Worm (Caenorhabditis elegans) whole organism, young adult: ENCODE measurements around the gene copd-1.

Source experiments
- B0019.2 ChIP-seq: fragments of 200-800 bp; sonication (Bioruptor generic); conservative IDR thresholded peaks from 2 replicates; pipeline ENCODE4 v1.3.6; 2022; ENCODE audit warnings: missing genetic modification reagents, missing genetic modification characterization, missing compliant biosample characterization
- B0035.1 ChIP-seq: sonication (generic microtip); optimal IDR thresholded peaks from 2 replicates; lab custom pipeline; 2016; ENCODE audit warnings: missing genetic modification characterization, mild to moderate bottlenecking, missing compliant biosample characterization, missing genotype, missing genetic modification reagents
- B0261.1 ChIP-seq: sonication (generic microtip); optimal IDR thresholded peaks from 2 replicates; lab custom pipeline; 2016; ENCODE audit warnings: mild to moderate bottlenecking, missing genetic modification characterization, moderate library complexity, missing compliant biosample characterization
- C17E4.6 ChIP-seq: fragments of 200-800 bp; sonication (Bioruptor generic); IDR thresholded peaks from 2 replicates; pipeline ENCODE4 v1.3.6; 2022; ENCODE audit warnings: missing genetic modification reagents, missing genetic modification characterization, missing compliant biosample characterization
- D2030.7 ChIP-seq: fragments of 200-800 bp; sonication (Bioruptor generic); IDR thresholded peaks from 2 replicates; pipeline ENCODE4 v1.3.6; 2022; ENCODE audit warnings: missing genetic modification reagents, missing genetic modification characterization, missing compliant biosample characterization
- F23B12.7 ChIP-seq: sonication (generic microtip); optimal IDR thresholded peaks from 2 replicates; lab custom pipeline; 2017; ENCODE audit warnings: missing genetic modification characterization, mild to moderate bottlenecking, missing compliant biosample characterization, antibody characterized with exemption, moderate library complexity; ENCODE audit not compliant: insufficient read depth
- F33H1.4 ChIP-seq: fragments of 200-800 bp; sonication (Bioruptor generic); IDR thresholded peaks from 2 replicates; pipeline ENCODE4 v1.3.6; 2022; ENCODE audit warnings: missing genetic modification reagents, missing genetic modification characterization, missing compliant biosample characterization
- F39B2.1 ChIP-seq: fragments of 200-800 bp; sonication (Bioruptor generic); IDR thresholded peaks from 2 replicates; pipeline ENCODE4 v1.3.6; 2022; ENCODE audit warnings: missing genetic modification reagents, missing genetic modification characterization, missing compliant biosample characterization
- F52B5.7 ChIP-seq: sonication (generic microtip); optimal IDR thresholded peaks from 2 replicates; lab custom pipeline; 2016; ENCODE audit warnings: mild to moderate bottlenecking, missing genetic modification characterization, missing compliant biosample characterization
- Y53F4B.3 ChIP-seq: fragments of 200-800 bp; sonication (Bioruptor generic); IDR thresholded peaks from 2 replicates; pipeline ENCODE4 v1.3.6; 2022; ENCODE audit warnings: missing genetic modification reagents, missing genetic modification characterization, missing compliant biosample characterization
- aptf-3 ChIP-seq: fragments of 200-800 bp; sonication (Bioruptor generic); IDR thresholded peaks from 2 replicates; pipeline ENCODE4 v1.3.6; 2022; ENCODE audit warnings: missing genetic modification characterization, missing compliant biosample characterization
- atf-7 ChIP-seq: sonication (generic microtip); optimal IDR thresholded peaks from 2 replicates; lab custom pipeline; 2017; ENCODE audit warnings: mild to moderate bottlenecking, missing genetic modification characterization, missing compliant biosample characterization
- athp-1 ChIP-seq: sonication (generic microtip); optimal IDR thresholded peaks from 2 replicates; lab custom pipeline; 2017; ENCODE audit warnings: mild to moderate bottlenecking, missing genetic modification characterization, missing compliant biosample characterization
- attf-5 ChIP-seq: fragments of 200-800 bp; sonication (Bioruptor generic); optimal IDR thresholded peaks from 2 replicates; lab custom pipeline; 2018; ENCODE audit warnings: mild to moderate bottlenecking, missing genetic modification characterization, missing compliant biosample characterization
- bed-2 ChIP-seq: fragments of 200-800 bp; sonication (Bioruptor generic); IDR thresholded peaks from 2 replicates; pipeline ENCODE4 v1.3.6; 2022; ENCODE audit warnings: missing genetic modification reagents, missing genetic modification characterization, missing compliant biosample characterization
- cebp-1 ChIP-seq, 2 experiments: fragments of 200-800 bp in 1 of 2; sonication (Bioruptor generic) in 1 of 2; sonication (generic microtip) in 1 of 2; IDR thresholded peaks in 1 of 2; optimal IDR thresholded peaks in 1 of 2; 2 replicates each; pipeline versions ENCODE4 v1.3.6 to Lab custom; 2017 to 2022; ENCODE audit warnings: missing compliant biosample characterization in 2 of 2, missing genetic modification characterization in 2 of 2, mild to moderate bottlenecking in 1 of 2, missing genetic modification reagents in 1 of 2, moderate library complexity in 1 of 2
- ceh-79 ChIP-seq: sonication (generic microtip); optimal IDR thresholded peaks from 2 replicates; lab custom pipeline; 2017; ENCODE audit warnings: mild to moderate bottlenecking, missing genetic modification characterization, missing compliant biosample characterization
- ceh-91 ChIP-seq: fragments of 200-800 bp; sonication (Bioruptor generic); IDR thresholded peaks from 2 replicates; pipeline ENCODE4 v1.3.6; 2022; ENCODE audit warnings: missing genetic modification reagents, missing genetic modification characterization, missing compliant biosample characterization
- dox-1 ChIP-seq: fragments of 200-800 bp; sonication (Bioruptor generic); IDR thresholded peaks from 2 replicates; pipeline ENCODE4 v1.3.6; 2022; ENCODE audit warnings: missing genetic modification reagents, missing genetic modification characterization, missing compliant biosample characterization
- dpff-1 ChIP-seq: sonication (generic microtip); optimal IDR thresholded peaks from 2 replicates; lab custom pipeline; 2017; ENCODE audit warnings: mild to moderate bottlenecking, missing genetic modification characterization, missing compliant biosample characterization
- egl-18 ChIP-seq: fragments of 200-800 bp; sonication (Bioruptor generic); IDR thresholded peaks from 2 replicates; pipeline ENCODE4 v1.3.6; 2022; ENCODE audit warnings: missing genetic modification reagents, missing genetic modification characterization, missing compliant biosample characterization
- gei-17 ChIP-seq: fragments of 200-800 bp; sonication (Bioruptor generic); optimal IDR thresholded peaks from 2 replicates; lab custom pipeline; 2018; ENCODE audit warnings: mild to moderate bottlenecking, missing genetic modification characterization, missing compliant biosample characterization
- him-1 ChIP-seq: sonication (generic microtip); optimal IDR thresholded peaks from 2 replicates; lab custom pipeline; 2016; ENCODE audit warnings: missing genotype, missing genetic modification reagents, missing genetic modification characterization, missing compliant biosample characterization
- hrde-1 ChIP-seq: sonication (generic microtip); optimal IDR thresholded peaks from 2 replicates; lab custom pipeline; 2016; ENCODE audit warnings: missing genetic modification characterization, mild to moderate bottlenecking, missing compliant biosample characterization, moderate library complexity, missing genotype, missing genetic modification reagents, borderline replicate concordance
- let-526 ChIP-seq: fragments of 200-800 bp; sonication (Bioruptor generic); IDR thresholded peaks from 2 replicates; pipeline ENCODE4 v1.3.6; 2022; ENCODE audit warnings: missing genetic modification reagents, missing genetic modification characterization, missing compliant biosample characterization
- lin-54 ChIP-seq: fragments of 200-800 bp; sonication (Bioruptor generic); optimal IDR thresholded peaks from 2 replicates; lab custom pipeline; 2018; ENCODE audit warnings: mild to moderate bottlenecking, missing genetic modification characterization, missing compliant biosample characterization
- lsy-27 ChIP-seq: sonication (generic microtip); optimal IDR thresholded peaks from 2 replicates; lab custom pipeline; 2017; ENCODE audit warnings: missing genetic modification characterization, mild to moderate bottlenecking, missing compliant biosample characterization, antibody characterized with exemption, missing genotype, borderline replicate concordance; ENCODE audit not compliant: insufficient read depth
- madf-10 ChIP-seq: sonication (generic microtip); optimal IDR thresholded peaks from 2 replicates; lab custom pipeline; 2016; ENCODE audit warnings: mild to moderate bottlenecking, missing genetic modification characterization, missing compliant biosample characterization
- mcd-1 ChIP-seq: fragments of 200-800 bp; sonication (Bioruptor generic); IDR thresholded peaks from 2 replicates; pipeline ENCODE4 v1.3.6; 2022; ENCODE audit warnings: missing genetic modification reagents, missing genetic modification characterization, missing compliant biosample characterization
- mes-4 ChIP-seq: sonication (generic microtip); optimal IDR thresholded peaks from 2 replicates; lab custom pipeline; 2016; ENCODE audit warnings: missing genotype, missing genetic modification characterization, missing compliant biosample characterization
- nhr-27 ChIP-seq: fragments of 200-800 bp; sonication (Bioruptor generic); optimal IDR thresholded peaks from 2 replicates; lab custom pipeline; 2018; ENCODE audit warnings: mild to moderate bottlenecking, missing genetic modification characterization, moderate library complexity, missing compliant biosample characterization
- nhr-80 ChIP-seq: sonication (generic microtip); optimal IDR thresholded peaks from 2 replicates; lab custom pipeline; 2016; ENCODE audit warnings: missing genetic modification characterization, missing compliant biosample characterization
- pbrm-1 ChIP-seq: fragments of 200-800 bp; sonication (Bioruptor generic); IDR thresholded peaks from 2 replicates; pipeline ENCODE4 v1.3.6; 2022; ENCODE audit warnings: missing genetic modification reagents, missing genetic modification characterization, missing compliant biosample characterization
- snpc-1.1 ChIP-seq: sonication (generic microtip); optimal IDR thresholded peaks from 2 replicates; lab custom pipeline; 2017; ENCODE audit warnings: missing genetic modification characterization, mild to moderate bottlenecking, missing compliant biosample characterization, antibody characterized with exemption, moderate library complexity, missing genotype, missing genetic modification reagents; ENCODE audit not compliant: insufficient read depth
- snpc-1.3 ChIP-seq: sonication (generic microtip); optimal IDR thresholded peaks from 2 replicates; lab custom pipeline; 2017; ENCODE audit warnings: missing genetic modification characterization, mild to moderate bottlenecking, missing compliant biosample characterization, antibody characterized with exemption, moderate library complexity, missing genotype, missing genetic modification reagents; ENCODE audit not compliant: insufficient read depth
- snpc-3.4 ChIP-seq: sonication (generic microtip); optimal IDR thresholded peaks from 2 replicates; lab custom pipeline; 2017; ENCODE audit warnings: missing genetic modification characterization, mild to moderate bottlenecking, missing compliant biosample characterization, antibody characterized with exemption, moderate library complexity, missing genotype, missing genetic modification reagents
- xnd-1 ChIP-seq: sonication (generic microtip); optimal IDR thresholded peaks from 2 replicates; lab custom pipeline; 2016; ENCODE audit warnings: missing genotype, missing genetic modification reagents, missing genetic modification characterization, missing compliant biosample characterization
- zim-3 ChIP-seq: sonication (generic microtip); optimal IDR thresholded peaks from 2 replicates; lab custom pipeline; 2017; ENCODE audit warnings: mild to moderate bottlenecking, missing genetic modification characterization, moderate library complexity, missing compliant biosample characterization

Gene copd-1

ce11 chrIII:6603185-6603584 lies 21.6 kb downstream of the copd-1 start:
- TF ChIP-seq ceh-91 (GFP tag; lab: Robert Waterston, UW) (no peak), snpc-3.4 (tag; lab: Kevin White, UChicago) (no peak), atf-7 (tag; lab: Kevin White, UChicago) (no peak), cebp-1 (GFP tag; IDR thresholded peaks at IDR 0.05; lab: Robert Waterston, UW) (no peak), cebp-1 (tag; optimal IDR thresholded peaks at IDR 0.05; lab: Kevin White, UChicago) (peak; percentile 1), bed-2 (no peak)
- TF ChIP-seq, all 124 proteins: peak for 1

ce11 chrIII:6601073-6601472 lies 23.7 kb downstream of the copd-1 start, which contains the start of gene let-765:
Gene let-765 (minus strand): TSS chrIII:6601173.
- TF ChIP-seq atf-7 (tag; lab: Kevin White, UChicago) (no peak), F39B2.1 (GFP tag; lab: Robert Waterston, UW) (no peak), pbrm-1 (0 out of 2 replicates have a peak, but pooled peaks have one; percentile 12), F33H1.4 (no peak), lsy-27 (tag; lab: Kevin White, UChicago) (no peak)

- TF ChIP-seq pbrm-1 (no peak), Y53F4B.3 (GFP tag; lab: Robert Waterston, UW) (no peak), attf-5 (GFP tag; lab: Kevin White, UChicago) (no peak), nhr-27 (tag; lab: Kevin White, UChicago) (no peak), nhr-80 (tag; lab: Kevin White, UChicago) (no peak)
- TF ChIP-seq, all 124 proteins: peak for 0
Observed at ce11 chrIII:6594069-6594468, 30.7 kb downstream of the copd-1 start.

- no peak for TF ChIP-seq C17E4.6 (GFP tag; lab: Robert Waterston, UW)
- TF ChIP-seq atf-7 (tag; lab: Kevin White, UChicago): peak; percentile 25
Observed at ce11 chrIII:6592075-6592474, 32.7 kb downstream of the copd-1 start, which contains the start of gene F20H11.1. Gene F20H11.1 (minus strand): TSS chrIII:6592175.

DNA sequence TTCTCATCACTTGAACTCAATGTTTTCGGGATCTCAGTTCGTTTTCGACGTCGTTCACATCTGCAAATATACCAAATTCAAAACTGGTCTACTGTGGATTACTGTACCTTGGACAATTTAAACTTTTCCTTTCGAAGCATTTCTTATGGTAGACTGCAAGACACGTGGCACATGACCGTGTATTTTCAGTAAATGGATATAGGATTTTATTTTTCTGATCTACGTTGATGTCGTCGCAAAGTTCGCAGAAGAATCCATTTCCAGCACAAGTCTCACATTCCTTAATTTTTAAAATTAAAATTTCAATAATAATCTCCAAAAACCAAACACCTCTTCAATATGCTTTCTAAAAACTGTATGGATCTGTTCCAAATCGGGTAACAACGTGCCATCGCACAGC lies 35.3 kb downstream of the copd-1 start:
- no peak for TF ChIP-seq gei-17 (GFP tag; lab: Kevin White, UChicago)
- no peak for TF ChIP-seq him-1
- TF ChIP-seq let-526 (GFP tag; lab: Robert Waterston, UW): no peak
- TF ChIP-seq F52B5.7 (tag; lab: Kevin White, UChicago): no peak
- no peak for TF ChIP-seq mcd-1 (GFP tag; lab: Robert Waterston, UW)
- no peak for TF ChIP-seq snpc-1.1 (tag; lab: Kevin White, UChicago)
- no peak for TF ChIP-seq B0261.1 (tag; lab: Kevin White, UChicago)
- no peak for TF ChIP-seq dpff-1 (tag; lab: Kevin White, UChicago)
- no peak for TF ChIP-seq hrde-1 (tag; lab: Kevin White, UChicago)
- no peak for TF ChIP-seq xnd-1 (tag; lab: Kevin White, UChicago)
- TF ChIP-seq dox-1 (GFP tag; lab: Robert Waterston, UW): no peak

DNA sequence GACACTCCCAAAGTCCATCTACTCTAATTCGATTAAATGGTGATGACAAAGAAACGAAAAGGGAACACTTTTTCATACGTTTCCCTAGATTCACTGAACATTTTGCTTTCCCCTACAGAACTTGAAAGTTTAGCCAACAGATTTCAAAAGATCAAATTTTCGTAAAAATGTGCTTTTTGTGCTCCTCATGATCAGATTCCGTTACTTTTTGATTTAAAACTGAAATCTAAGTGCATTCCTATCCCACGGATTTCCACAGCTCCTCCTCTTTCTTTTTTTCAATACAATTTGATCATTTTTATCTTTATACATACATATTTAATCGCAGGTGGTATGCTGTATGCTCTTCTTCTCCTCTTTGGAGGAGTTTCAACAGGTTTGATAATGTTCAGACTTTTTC lies 37.2 kb downstream of the copd-1 start, which contains the start of gene ddo-3:
TSS of gene ddo-3 (plus strand) at position 301 of the 400 bp plus-strand sequence.
- no peak for TF ChIP-seq F23B12.7
- no peak for TF ChIP-seq D2030.7 (GFP tag; lab: Robert Waterston, UW)
- TF ChIP-seq C17E4.6 (GFP tag; lab: Robert Waterston, UW): no peak
- no peak for TF ChIP-seq bed-2
- no peak for TF ChIP-seq athp-1
- no peak for TF ChIP-seq mes-4 (tag; lab: Kevin White, UChicago)
- TF ChIP-seq gei-17 (GFP tag; lab: Kevin White, UChicago): no peak
- TF ChIP-seq snpc-1.1 (tag; lab: Kevin White, UChicago): no peak
- no peak for TF ChIP-seq egl-18
- no peak for TF ChIP-seq nhr-27 (tag; lab: Kevin White, UChicago)
- no peak for TF ChIP-seq aptf-3 (GFP tag; lab: Robert Waterston, UW)
- TF ChIP-seq B0019.2 (GFP tag; lab: Robert Waterston, UW): no peak
- TF ChIP-seq lin-54 (GFP tag; lab: Kevin White, UChicago): no peak
- TF ChIP-seq snpc-1.3 (tag; lab: Kevin White, UChicago): no peak
- no peak for TF ChIP-seq ceh-79
- TF ChIP-seq zim-3 (tag; lab: Kevin White, UChicago): no peak
- no peak for TF ChIP-seq B0035.1 (tag; lab: Kevin White, UChicago)
- TF ChIP-seq madf-10 (tag; lab: Kevin White, UChicago): no peak
